Worm (Caenorhabditis elegans): ENCODE data around the gene Y43F8B.22.

DNA sequence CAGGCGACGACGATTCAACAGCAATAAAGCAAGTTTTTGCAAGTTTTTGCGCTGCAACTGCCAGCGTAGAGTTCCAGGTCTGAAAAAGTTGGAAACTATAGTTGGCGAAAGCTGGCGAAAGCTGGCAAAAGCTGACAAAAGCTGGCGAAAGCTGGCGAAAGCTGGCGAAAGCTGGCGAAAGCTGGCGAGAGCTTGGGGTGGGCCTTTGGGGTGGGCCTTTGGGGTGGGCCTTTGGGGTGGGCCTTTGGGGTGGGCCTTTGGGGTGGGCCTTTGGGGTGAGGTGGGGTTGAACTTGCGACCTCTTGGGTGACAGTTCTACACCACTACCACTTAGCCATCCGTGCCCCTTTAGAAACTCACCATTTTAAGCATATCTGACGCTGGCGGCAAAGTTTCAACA lies 12.5 kb downstream of the Y43F8B.22 start:
- no peak for TF ChIP-seq K11D2.4 (GFP tag; IDR thresholded peaks at IDR 0.05)
- no peak for TF ChIP-seq lsl-1 (GFP tag; optimal IDR thresholded peaks at IDR 0.05)
- TF ChIP-seq athp-1 (tag; optimal IDR thresholded peaks at IDR 0.05) = no peak
- TF ChIP-seq efl-1 (GFP tag; optimal IDR thresholded peaks at IDR 0.05) = no peak
- peak; percentile 72; the same call in 1 of the 2 replicates for TF ChIP-seq egrh-3 (GFP tag; IDR thresholded peaks at IDR 0.05)

Measured in whole organism, young adult.